Fruit fly (Drosophila melanogaster): ENCODE results near the gene CG14106.

CG14106 gene

dm6 chr3L:13425571-13425970 lies at the start of gene CG14106:
Gene CG14106, minus strand, starts transcription at chr3L:13425671.
- TF ChIP-seq pan (optimal IDR thresholded peaks at IDR 0.05) = no peak
- no peak for TF ChIP-seq CG8478 (optimal IDR thresholded peaks at IDR 0.05)
- TF ChIP-seq EcR (GFP tag; optimal IDR thresholded peaks at IDR 0.05) = no peak
- TF ChIP-seq Dll (optimal IDR thresholded peaks at IDR 0.05) = no peak
- no peak for TF ChIP-seq usp (GFP tag; optimal IDR thresholded peaks at IDR 0.05)
- no peak for TF ChIP-seq psq (optimal IDR thresholded peaks at IDR 0.05)

dm6 chr3L:13474607-13475006 lies 49.1 kb upstream of the CG14106 start, which contains the start of gene CG10089:
Gene CG10089, minus strand, starts transcription at chr3L:13474787.
- no peak for TF ChIP-seq EcR (GFP tag; optimal IDR thresholded peaks at IDR 0.05)
- TF ChIP-seq CG8478 (optimal IDR thresholded peaks at IDR 0.05) = no peak
- TF ChIP-seq usp (GFP tag; optimal IDR thresholded peaks at IDR 0.05) = no peak
- TF ChIP-seq Dll (optimal IDR thresholded peaks at IDR 0.05) = no peak
- TF ChIP-seq pan (optimal IDR thresholded peaks at IDR 0.05) = no peak
- TF ChIP-seq psq (optimal IDR thresholded peaks at IDR 0.05) = no peak

dm6 chr3L:13457133-13457532 lies 31.7 kb upstream of the CG14106 start, which contains the start of gene CG10116:
Gene CG10116, minus strand, starts transcription at chr3L:13457238.
- no peak for TF ChIP-seq pan (optimal IDR thresholded peaks at IDR 0.05)
- TF ChIP-seq usp (GFP tag; optimal IDR thresholded peaks at IDR 0.05) = no peak
- TF ChIP-seq EcR (GFP tag; optimal IDR thresholded peaks at IDR 0.05) = no peak
- no peak for TF ChIP-seq psq (optimal IDR thresholded peaks at IDR 0.05)
- no peak for TF ChIP-seq Dll (optimal IDR thresholded peaks at IDR 0.05)
- no peak for TF ChIP-seq CG8478 (optimal IDR thresholded peaks at IDR 0.05)

dm6 chr3L:13454755-13455154 lies 29.3 kb upstream of the CG14106 start:
- TF ChIP-seq pan (optimal IDR thresholded peaks at IDR 0.05) = no peak
- TF ChIP-seq psq (optimal IDR thresholded peaks at IDR 0.05) = no peak
- TF ChIP-seq Dll (optimal IDR thresholded peaks at IDR 0.05) = no peak
- TF ChIP-seq EcR (GFP tag; optimal IDR thresholded peaks at IDR 0.05) = no peak
- TF ChIP-seq CG8478 (optimal IDR thresholded peaks at IDR 0.05) = no peak
- no peak for TF ChIP-seq usp (GFP tag; optimal IDR thresholded peaks at IDR 0.05)

- TF ChIP-seq EcR (GFP tag; optimal IDR thresholded peaks at IDR 0.05) (no peak), CG8478 (optimal IDR thresholded peaks at IDR 0.05) (no peak), psq (optimal IDR thresholded peaks at IDR 0.05) (no peak), usp (GFP tag; optimal IDR thresholded peaks at IDR 0.05) (no peak), Dll (optimal IDR thresholded peaks at IDR 0.05) (no peak), pan (optimal IDR thresholded peaks at IDR 0.05) (no peak)
Measured at dm6 chr3L:13452281-13452680, 26.8 kb upstream of the CG14106 start.

- TF ChIP-seq pan (optimal IDR thresholded peaks at IDR 0.05) (no peak), Dll (optimal IDR thresholded peaks at IDR 0.05) (no peak), EcR (GFP tag; optimal IDR thresholded peaks at IDR 0.05) (no peak), usp (GFP tag; optimal IDR thresholded peaks at IDR 0.05) (no peak), CG8478 (optimal IDR thresholded peaks at IDR 0.05) (no peak), psq (optimal IDR thresholded peaks at IDR 0.05) (no peak)
Measured at dm6 chr3L:13451562-13451961, 26.1 kb upstream of the CG14106 start.

dm6 chr3L:13450177-13450793 lies 24.8 kb upstream of the CG14106 start, which contains the start of the genes JMJD7 and CG10738:
Gene JMJD7, minus strand, starts transcription at chr3L:13450283.
Gene CG10738, plus strand, starts transcription at chr3L:13450770.
- no peak for TF ChIP-seq usp (GFP tag; optimal IDR thresholded peaks at IDR 0.05)
- no peak for TF ChIP-seq CG8478 (optimal IDR thresholded peaks at IDR 0.05)
- no peak for TF ChIP-seq pan (optimal IDR thresholded peaks at IDR 0.05)
- no peak for TF ChIP-seq psq (optimal IDR thresholded peaks at IDR 0.05)
- TF ChIP-seq EcR (GFP tag; optimal IDR thresholded peaks at IDR 0.05) = no peak
- no peak for TF ChIP-seq Dll (optimal IDR thresholded peaks at IDR 0.05)

dm6 chr3L:13442400-13442799 lies 16.9 kb upstream of the CG14106 start, which contains the start of gene cmb:
Gene cmb, plus strand, starts transcription at chr3L:13442594.
- no peak for TF ChIP-seq EcR (GFP tag; optimal IDR thresholded peaks at IDR 0.05)
- no peak for TF ChIP-seq Dll (optimal IDR thresholded peaks at IDR 0.05)
- TF ChIP-seq pan (optimal IDR thresholded peaks at IDR 0.05) = no peak
- no peak for TF ChIP-seq CG8478 (optimal IDR thresholded peaks at IDR 0.05)
- TF ChIP-seq usp (GFP tag; optimal IDR thresholded peaks at IDR 0.05) = no peak
- TF ChIP-seq psq (optimal IDR thresholded peaks at IDR 0.05) = no peak

dm6 chr3L:13440370-13440960 lies 15.0 kb upstream of the CG14106 start, which contains the start of the genes CG10140 and CG14109:
Gene CG10140, minus strand, starts transcription at chr3L:13440470.
Gene CG14109, plus strand, starts transcription at chr3L:13440910.
- TF ChIP-seq usp (GFP tag; optimal IDR thresholded peaks at IDR 0.05) (no peak), Dll (optimal IDR thresholded peaks at IDR 0.05) (no peak), CG8478 (optimal IDR thresholded peaks at IDR 0.05) (no peak), pan (optimal IDR thresholded peaks at IDR 0.05) (no peak), psq (optimal IDR thresholded peaks at IDR 0.05) (no peak), EcR (GFP tag; optimal IDR thresholded peaks at IDR 0.05) (no peak)

- TF ChIP-seq psq (optimal IDR thresholded peaks at IDR 0.05) (no peak), Dll (optimal IDR thresholded peaks at IDR 0.05) (no peak), pan (optimal IDR thresholded peaks at IDR 0.05) (no peak), usp (GFP tag; optimal IDR thresholded peaks at IDR 0.05) (no peak), EcR (GFP tag; optimal IDR thresholded peaks at IDR 0.05) (no peak), CG8478 (optimal IDR thresholded peaks at IDR 0.05) (no peak)
Measured at dm6 chr3L:13437654-13438053, 12.2 kb upstream of the CG14106 start, which contains the start of gene CG10725. Gene CG10725, plus strand, starts transcription at chr3L:13437954.

- TF ChIP-seq pan (optimal IDR thresholded peaks at IDR 0.05) (no peak), CG8478 (optimal IDR thresholded peaks at IDR 0.05) (no peak), Dll (optimal IDR thresholded peaks at IDR 0.05) (no peak), usp (GFP tag; optimal IDR thresholded peaks at IDR 0.05) (no peak), EcR (GFP tag; optimal IDR thresholded peaks at IDR 0.05) (no peak), psq (optimal IDR thresholded peaks at IDR 0.05) (no peak)
Measured at dm6 chr3L:13437036-13437435, 11.6 kb upstream of the CG14106 start, which contains the start of gene CG10154. Gene CG10154, minus strand, starts transcription at chr3L:13437136.
